Worm (Caenorhabditis elegans) whole organism, L3 larva: ENCODE results near the gene erfa-3.

Experiments used
- ceh-28 ChIP-seq: fragments of 150-350 bp; optimal IDR thresholded peaks from 2 replicates; lab custom pipeline; 2014; ENCODE audit warnings: missing biosample characterization, missing genetic modification reagents, missing genetic modification characterization
- jun-1 ChIP-seq: fragments of 150-350 bp; optimal IDR thresholded peaks from 2 replicates; lab custom pipeline; 2014; ENCODE audit warnings: missing biosample characterization, missing genetic modification reagents, missing genetic modification characterization
- mml-1 ChIP-seq: fragments of 150-350 bp; sonication (generic microtip); optimal IDR thresholded peaks from 3 replicates; lab custom pipeline; 2014; ENCODE audit warnings: missing biosample characterization, missing genetic modification characterization
- nhr-237 ChIP-seq: fragments of 150-350 bp; optimal IDR thresholded peaks from 2 replicates; lab custom pipeline; 2014; ENCODE audit warnings: missing biosample characterization, missing genetic modification characterization
- nhr-25 ChIP-seq: sonication (generic microtip); optimal IDR thresholded peaks from 2 replicates; lab custom pipeline; 2017; ENCODE audit warnings: missing biosample characterization, missing genetic modification characterization
- nhr-76 ChIP-seq: fragments of 150-350 bp; sonication (generic microtip); optimal IDR thresholded peaks from 5 replicates; lab custom pipeline; 2014; ENCODE audit warnings: missing biosample characterization, missing genetic modification characterization
- pha-4 ChIP-seq: fragments of 150-350 bp; optimal IDR thresholded peaks from 2 replicates; lab custom pipeline; 2014; ENCODE audit warnings: missing biosample characterization, missing genetic modification reagents, missing genetic modification characterization
- snpc-4 ChIP-seq: fragments of 150-350 bp; optimal IDR thresholded peaks from 2 replicates; lab custom pipeline; 2014; ENCODE audit warnings: missing biosample characterization, missing genetic modification characterization
- unc-62 ChIP-seq: fragments of 150-350 bp; sonication (generic microtip); optimal IDR thresholded peaks from 4 replicates; lab custom pipeline; 2014; ENCODE audit warnings: missing biosample characterization, missing genetic modification reagents, missing genetic modification characterization
- zag-1 ChIP-seq: fragments of 150-350 bp; optimal IDR thresholded peaks from 2 replicates; lab custom pipeline; 2014; ENCODE audit warnings: missing biosample characterization, missing genetic modification characterization

DNA sequence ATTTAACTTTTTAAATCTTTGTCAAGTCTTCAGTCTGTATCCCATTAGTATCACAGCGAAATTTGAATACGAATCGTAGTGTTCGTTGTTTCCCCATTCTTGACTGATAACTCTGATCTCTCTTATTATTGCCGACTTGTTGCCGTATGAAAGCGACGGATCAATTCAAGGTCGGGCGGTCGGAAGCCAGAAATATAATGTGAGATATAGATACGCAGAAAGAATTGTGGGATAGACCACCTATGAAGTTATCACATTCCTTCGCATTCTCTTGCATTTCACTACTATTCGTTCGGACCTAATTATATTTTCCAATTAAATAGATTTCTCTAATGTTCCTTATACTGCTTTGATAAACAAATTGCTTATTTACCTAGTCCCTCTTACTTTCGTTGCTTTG is 36.1 kb upstream of the erfa-3 start:
- no peak for TF ChIP-seq nhr-76 (tag; lab: Kevin White, UChicago)
- no peak for TF ChIP-seq jun-1 (tag; lab: Kevin White, UChicago)
- no peak for TF ChIP-seq snpc-4 (tag; lab: Kevin White, UChicago)
- TF ChIP-seq nhr-25 (tag; lab: Kevin White, UChicago) = peak; percentile 36
- no peak for TF ChIP-seq pha-4 (tag; lab: Kevin White, UChicago)
- no peak for TF ChIP-seq nhr-237 (tag; lab: Kevin White, UChicago)
- no peak for TF ChIP-seq mml-1 (tag; lab: Kevin White, UChicago)
- no peak for TF ChIP-seq ceh-28
- no peak for TF ChIP-seq unc-62 (GFP tag; lab: Kevin White, UChicago)
- no peak for TF ChIP-seq zag-1
